Fruit fly (Drosophila melanogaster) whole organism, embryonic: Measurements from ENCODE around the gene CG15530.

Experiments used
- Abd-B ChIP-seq: fragments of 200-800 bp; sonication (Bioruptor generic); optimal IDR thresholded peaks from 2 replicates; lab custom pipeline; 2018; ENCODE audit warnings: missing biosample characterization, mild to moderate bottlenecking, missing genetic modification characterization, moderate library complexity
- CG11085 ChIP-seq: fragments of 200-800 bp; sonication (Bioruptor generic); IDR thresholded peaks from 2 replicates; pipeline ENCODE4 v1.3.6; 2022; ENCODE audit warnings: missing biosample characterization, missing genetic modification characterization
- CG12236 ChIP-seq: fragments of 200-800 bp; sonication (Bioruptor generic); optimal IDR thresholded peaks from 2 replicates; lab custom pipeline; 2016; ENCODE audit warnings: missing biosample characterization, missing genetic modification characterization
- CG12391 ChIP-seq: fragments of 200-800 bp; sonication (Bioruptor generic); optimal IDR thresholded peaks from 3 replicates; lab custom pipeline; 2018; ENCODE audit warnings: missing biosample characterization, mild to moderate bottlenecking, missing genetic modification characterization, moderate library complexity
- CG12659 ChIP-seq: fragments of 200-800 bp; sonication (Bioruptor generic); optimal IDR thresholded peaks from 3 replicates; lab custom pipeline; 2017; ENCODE audit warnings: mild to moderate bottlenecking, missing biosample characterization, missing genetic modification reagents, missing genetic modification characterization
- CG12769 ChIP-seq: fragments of 200-800 bp; sonication (Bioruptor generic); optimal IDR thresholded peaks from 2 replicates; lab custom pipeline; 2019; ENCODE audit warnings: missing biosample characterization, mild to moderate bottlenecking, missing genetic modification characterization, moderate library complexity
- CG13894 ChIP-seq: fragments of 200-800 bp; sonication (Bioruptor generic); optimal IDR thresholded peaks from 3 replicates; lab custom pipeline; 2018; ENCODE audit warnings: missing biosample characterization, mild to moderate bottlenecking, missing genetic modification characterization, moderate library complexity
- CG14050 ChIP-seq: fragments of 200-800 bp; sonication (Bioruptor generic); IDR thresholded peaks from 3 replicates; pipeline ENCODE4 v1.3.6; 2022; ENCODE audit warnings: missing biosample characterization, missing genetic modification characterization
- CG1529 ChIP-seq: fragments of 200-800 bp; sonication (Bioruptor generic); optimal IDR thresholded peaks from 3 replicates; lab custom pipeline; 2018; ENCODE audit warnings: missing biosample characterization, missing genetic modification characterization
- CG1603 ChIP-seq: fragments of 200-800 bp; sonication (Bioruptor generic); optimal IDR thresholded peaks from 2 replicates; lab custom pipeline; 2019; ENCODE audit warnings: missing biosample characterization, mild to moderate bottlenecking, missing genetic modification characterization, moderate library complexity
- CG17361 ChIP-seq: fragments of 200-800 bp; sonication (Bioruptor generic); IDR thresholded peaks from 3 replicates; pipeline ENCODE4 v1.3.6; 2022; ENCODE audit warnings: missing biosample characterization, missing genetic modification characterization
- CG17612 ChIP-seq: fragments of 200-800 bp; sonication (Bioruptor generic); IDR thresholded peaks from 2 replicates; pipeline ENCODE4 v1.3.6; 2022; ENCODE audit warnings: missing biosample characterization, missing genetic modification characterization
- CG17912 ChIP-seq: fragments of 200-800 bp; sonication (Bioruptor generic); optimal IDR thresholded peaks from 2 replicates; lab custom pipeline; 2018; ENCODE audit warnings: missing biosample characterization, mild to moderate bottlenecking, missing genetic modification characterization
- CG1832 ChIP-seq: fragments of 200-800 bp; sonication (Bioruptor generic); optimal IDR thresholded peaks from 2 replicates; lab custom pipeline; 2017; ENCODE audit warnings: missing biosample characterization, mild to moderate bottlenecking, missing genetic modification characterization, inconsistent platforms
- CG18599 ChIP-seq: fragments of 200-800 bp; sonication (Bioruptor generic); optimal IDR thresholded peaks from 3 replicates; lab custom pipeline; 2017; ENCODE audit warnings: missing biosample characterization, missing genetic modification characterization, mild to moderate bottlenecking, moderate library complexity, missing genetic modification reagents
- CG32767 ChIP-seq: fragments of 200-800 bp; sonication (Bioruptor generic); IDR thresholded peaks from 2 replicates; pipeline ENCODE4 v1.3.6; 2022; ENCODE audit warnings: missing biosample characterization, missing genetic modification characterization
- CG34422 ChIP-seq: fragments of 200-800 bp; sonication (Bioruptor generic); IDR thresholded peaks from 3 replicates; pipeline ENCODE4 v1.3.6; 2022; ENCODE audit warnings: missing biosample characterization, missing genetic modification characterization
- CG3995 ChIP-seq: fragments of 200-800 bp; sonication (Bioruptor generic); optimal IDR thresholded peaks from 3 replicates; lab custom pipeline; 2016; ENCODE audit warnings: missing biosample characterization, missing genetic modification characterization
- CG6854 ChIP-seq: fragments of 200-800 bp; sonication (Bioruptor generic); optimal IDR thresholded peaks from 3 replicates; lab custom pipeline; 2017; ENCODE audit warnings: missing biosample characterization, mild to moderate bottlenecking, missing genetic modification characterization
- CTCF ChIP-seq: fragments of 200-800 bp; sonication (Bioruptor generic); optimal IDR thresholded peaks from 2 replicates; lab custom pipeline; 2017; ENCODE audit warnings: missing biosample characterization, mild to moderate bottlenecking, missing genetic modification characterization, moderate library complexity
- Camta ChIP-seq: fragments of 200-800 bp; sonication (Bioruptor generic); optimal IDR thresholded peaks from 2 replicates; lab custom pipeline; 2016; ENCODE audit warnings: missing biosample characterization, missing genetic modification characterization
- Deaf1 ChIP-seq: fragments of 200-800 bp; optimal IDR thresholded peaks from 3 replicates; lab custom pipeline; 2019; ENCODE audit warnings: missing biosample characterization, mild to moderate bottlenecking, missing genetic modification characterization, moderate library complexity
- Dp ChIP-seq: fragments of 200-800 bp; sonication (Bioruptor generic); optimal IDR thresholded peaks from 2 replicates; lab custom pipeline; 2018; ENCODE audit warnings: missing biosample characterization, mild to moderate bottlenecking, missing genetic modification characterization, moderate library complexity
- HLH4C ChIP-seq: fragments of 200-800 bp; sonication (Bioruptor generic); IDR thresholded peaks from 3 replicates; pipeline ENCODE4 v1.3.6; 2022; ENCODE audit warnings: missing biosample characterization, missing genetic modification characterization; ENCODE audit not compliant: partially characterized antibody
- MBD-R2 ChIP-seq: fragments of 200-800 bp; sonication (Bioruptor generic); IDR thresholded peaks from 2 replicates; pipeline ENCODE4 v1.3.6; 2022; ENCODE audit warnings: missing biosample characterization, missing genetic modification characterization
- Ravus ChIP-seq: fragments of 200-800 bp; sonication (Bioruptor generic); IDR thresholded peaks from 2 replicates; pipeline ENCODE4 v1.3.6; 2022; ENCODE audit warnings: missing biosample characterization, missing genetic modification characterization
- Six4 ChIP-seq: fragments of 200-800 bp; sonication (Bioruptor generic); optimal IDR thresholded peaks from 2 replicates; lab custom pipeline; 2016; ENCODE audit warnings: missing biosample characterization, missing genetic modification characterization
- Sox100B ChIP-seq: fragments of 200-800 bp; sonication (Bioruptor generic); optimal IDR thresholded peaks from 3 replicates; lab custom pipeline; 2018; ENCODE audit warnings: missing biosample characterization, mild to moderate bottlenecking, missing genetic modification characterization
- Taf1 ChIP-seq: fragments of 200-800 bp; sonication (Bioruptor generic); IDR thresholded peaks from 2 replicates; pipeline ENCODE4 v1.3.6; 2022; ENCODE audit warnings: missing biosample characterization, missing genetic modification characterization
- Tbp ChIP-seq: fragments of >200 bp; optimal IDR thresholded peaks from 2 replicates; lab custom pipeline; 2018; ENCODE audit warnings: missing biosample characterization, missing genetic modification characterization
- abd-A ChIP-seq: fragments of 200-800 bp; sonication (Bioruptor generic); optimal IDR thresholded peaks from 3 replicates; lab custom pipeline; 2019; ENCODE audit warnings: missing biosample characterization, mild to moderate bottlenecking, missing genetic modification characterization, moderate library complexity
- ase ChIP-seq: fragments of 200-800 bp; sonication (Bioruptor generic); IDR thresholded peaks from 3 replicates; pipeline ENCODE4 v1.3.6; 2022; ENCODE audit warnings: missing biosample characterization, missing genetic modification characterization
- btn ChIP-seq: fragments of 200-800 bp; sonication (Bioruptor generic); optimal IDR thresholded peaks from 2 replicates; lab custom pipeline; 2016; ENCODE audit warnings: missing biosample characterization, missing genetic modification characterization
- cas ChIP-seq: fragments of 200-800 bp; sonication (Bioruptor generic); IDR thresholded peaks from 2 replicates; pipeline ENCODE4 v1.3.6; 2022; ENCODE audit warnings: missing biosample characterization, missing genetic modification characterization
- crol ChIP-seq: fragments of 200-800 bp; sonication (Bioruptor generic); IDR thresholded peaks from 2 replicates; pipeline ENCODE4 v1.3.6; 2022; ENCODE audit warnings: missing biosample characterization, missing genetic modification characterization
- fd96Cb ChIP-seq: fragments of 200-800 bp; sonication (Bioruptor generic); optimal IDR thresholded peaks from 2 replicates; lab custom pipeline; 2018; ENCODE audit warnings: missing biosample characterization, mild to moderate bottlenecking, missing genetic modification characterization, moderate library complexity
- gfzf ChIP-seq: fragments of 200-800 bp; sonication (Bioruptor generic); optimal IDR thresholded peaks from 2 replicates; lab custom pipeline; 2016; ENCODE audit warnings: missing biosample characterization, mild to moderate bottlenecking, missing genetic modification characterization, moderate library complexity
- hkb ChIP-seq, 2 experiments: fragments of 200-800 bp in 1 of 2; fragments of >200 bp in 1 of 2; sonication (Bioruptor generic) in 1 of 2; IDR thresholded peaks in 1 of 2; optimal IDR thresholded peaks in 1 of 2; 2 replicates each; pipeline versions ENCODE4 v1.3.6 to Lab custom; 2017 to 2022; ENCODE audit warnings: missing biosample characterization in 1 of 2, missing genetic modification characterization in 1 of 2
- jing ChIP-seq: fragments of 200-800 bp; sonication (Bioruptor generic); optimal IDR thresholded peaks from 2 replicates; lab custom pipeline; 2018; ENCODE audit warnings: missing biosample characterization, mild to moderate bottlenecking, missing genetic modification characterization
- mam ChIP-seq: fragments of 200-800 bp; sonication (Bioruptor generic); optimal IDR thresholded peaks from 3 replicates; lab custom pipeline; 2016; ENCODE audit warnings: missing biosample characterization, missing genetic modification characterization
- oc ChIP-seq: fragments of 200-800 bp; sonication (Bioruptor generic); optimal IDR thresholded peaks from 2 replicates; lab custom pipeline; 2018; ENCODE audit warnings: missing biosample characterization, mild to moderate bottlenecking, missing genetic modification characterization, moderate library complexity
- onecut ChIP-seq: fragments of 200-800 bp; sonication (Bioruptor generic); IDR thresholded peaks from 2 replicates; pipeline ENCODE4 v1.3.6; 2022; ENCODE audit warnings: missing biosample characterization, missing genetic modification characterization
- sens ChIP-seq: fragments of 200-800 bp; sonication (Bioruptor generic); peaks from one replicate; lab custom pipeline; 2016; ENCODE audit warnings: missing biosample characterization, missing genetic modification characterization
- stc ChIP-seq: fragments of 200-800 bp; sonication (Bioruptor generic); IDR thresholded peaks from 2 replicates; pipeline ENCODE4 v1.3.6; 2022; ENCODE audit warnings: missing biosample characterization, missing genetic modification characterization
- stwl ChIP-seq: fragments of 200-800 bp; sonication (Bioruptor generic); optimal IDR thresholded peaks from 3 replicates; lab custom pipeline; 2018; ENCODE audit warnings: missing biosample characterization, mild to moderate bottlenecking, missing genetic modification characterization, moderate library complexity
- twi ChIP-seq: fragments of 200-800 bp; optimal IDR thresholded peaks from 2 replicates; lab custom pipeline; 2019; ENCODE audit warnings: missing biosample characterization, mild to moderate bottlenecking, missing genetic modification characterization, moderate library complexity
- z ChIP-seq: fragments of 200-800 bp; sonication (Bioruptor generic); IDR thresholded peaks from 3 replicates; pipeline ENCODE4 v1.3.6; 2022; ENCODE audit warnings: missing biosample characterization, missing genetic modification characterization
- zf30C ChIP-seq: fragments of 200-800 bp; sonication (Bioruptor generic); optimal IDR thresholded peaks from 3 replicates; lab custom pipeline; 2018; ENCODE audit warnings: missing biosample characterization, mild to moderate bottlenecking, missing genetic modification characterization

Gene CG15530

DNA sequence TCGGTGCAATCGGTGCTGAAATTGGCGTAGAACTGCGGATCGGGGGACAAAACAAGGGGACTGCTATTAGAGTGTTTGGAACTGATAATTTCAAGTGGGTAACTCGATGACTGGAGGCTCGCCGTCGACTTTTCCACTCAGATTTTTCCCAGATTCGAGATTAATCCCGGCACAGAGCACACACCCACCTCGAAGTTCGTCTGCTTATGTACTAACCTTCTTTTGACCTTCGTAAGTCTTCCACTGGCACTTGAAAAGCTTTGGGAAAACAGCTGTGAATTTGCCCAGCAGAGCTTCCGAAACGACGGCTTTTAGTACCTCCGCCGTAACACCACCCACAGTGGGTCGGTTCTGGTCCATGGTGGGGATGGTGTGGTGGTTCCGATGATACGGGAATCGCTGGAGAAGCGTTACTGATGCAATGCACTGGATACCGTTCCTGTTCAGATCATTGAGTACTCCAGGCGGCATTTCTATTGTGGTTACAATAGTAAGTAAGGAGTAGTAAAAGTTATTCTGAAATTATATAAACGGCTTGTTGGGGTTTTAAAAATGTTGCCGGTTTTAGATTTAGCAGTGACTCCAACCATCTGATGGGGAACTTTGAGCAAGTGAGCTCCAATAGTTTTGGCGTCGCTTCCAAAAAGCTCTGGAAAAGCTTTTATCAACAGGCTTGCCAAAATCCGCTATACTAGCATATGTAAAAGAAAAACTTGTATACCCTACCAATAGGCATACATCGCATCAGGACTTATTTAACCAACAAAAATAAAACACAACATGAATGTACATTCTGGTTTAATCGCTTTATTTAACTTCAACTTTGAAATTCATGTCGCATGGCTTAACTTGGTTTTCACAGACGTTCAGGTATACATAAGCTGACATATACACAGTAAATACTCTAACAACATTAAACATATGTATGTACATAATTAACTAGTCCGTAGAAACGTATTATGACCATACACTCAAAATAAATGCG lies 43.3 kb upstream of the CG15530 start, which contains the start of gene Tpi (continued):
- no peak for TF ChIP-seq stwl
- TF ChIP-seq oc (tag; lab: Kevin White, UChicago) = no peak
- TF ChIP-seq jing (GFP tag; lab: Kevin White, UChicago) = no peak
- no peak for TF ChIP-seq CG12236 (GFP tag; lab: Kevin White, UChicago)
- TF ChIP-seq twi (tag; lab: Kevin White, UChicago) = no peak
- no peak for TF ChIP-seq onecut (GFP tag; lab: Robert Waterston, UW)
- TF ChIP-seq CG14050 (GFP tag; lab: Robert Waterston, UW) = no peak
- TF ChIP-seq stc (GFP tag; lab: Robert Waterston, UW) = no peak
- no peak for TF ChIP-seq CG12391 (tag; lab: Kevin White, UChicago)
- TF ChIP-seq CG32767 = no peak
- no peak for TF ChIP-seq HLH4C (GFP tag; lab: Robert Waterston, UW)
- TF ChIP-seq CG3995 (GFP tag; lab: Kevin White, UChicago) = no peak
- peak; percentile 26 for TF ChIP-seq CG12659
- no peak for TF ChIP-seq CG6854 (GFP tag; lab: Kevin White, UChicago)

DNA sequence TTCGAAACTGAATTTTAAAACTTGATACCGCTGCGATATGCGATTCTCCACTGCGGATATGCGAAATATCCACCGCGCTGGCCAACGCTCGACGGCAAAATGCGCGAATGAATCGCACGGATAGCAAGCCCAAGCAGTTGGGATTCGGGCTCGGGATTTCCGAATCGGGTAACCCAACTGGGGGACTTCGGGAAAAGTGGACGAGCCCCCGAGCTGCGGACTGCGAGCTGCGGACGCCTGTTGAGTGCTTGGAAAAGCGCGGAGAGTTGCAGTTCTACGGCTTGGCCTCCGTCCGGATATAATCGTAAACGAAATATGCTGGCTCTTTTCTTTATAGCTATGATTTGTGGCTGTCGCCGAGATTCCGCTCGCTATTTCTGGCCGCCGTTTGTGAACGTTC lies 28.2 kb upstream of the CG15530 start, which contains the start of gene AdoR:
AdoR (minus strand) TSS at position 101 of the 400 bp plus-strand sequence.
- no peak for TF ChIP-seq CG11085 (GFP tag; lab: Robert Waterston, UW)
- no peak for TF ChIP-seq mam (GFP tag; lab: Kevin White, UChicago)
- TF ChIP-seq Tbp (GFP tag; lab: Kevin White, UChicago) = no peak
- no peak for TF ChIP-seq CG34422 (GFP tag; lab: Robert Waterston, UW)
- peak; percentile 49 for TF ChIP-seq CG13894 (tag; lab: Kevin White, UChicago)
- no peak for TF ChIP-seq CG1529 (GFP tag; lab: Kevin White, UChicago)
- TF ChIP-seq Six4 = no peak
- TF ChIP-seq Deaf1 (tag; lab: Kevin White, UChicago) = peak; percentile 83
- TF ChIP-seq btn (GFP tag; lab: Kevin White, UChicago) = no peak
- TF ChIP-seq CG12769 (tag; lab: Kevin White, UChicago) = peak; percentile 7
- TF ChIP-seq Taf1 (GFP tag; lab: Robert Waterston, UW) = no peak
- TF ChIP-seq crol = no peak
- TF ChIP-seq hkb (optimal IDR thresholded peaks at IDR 0.05; lab: Kevin White, UChicago) = no peak
- no peak for TF ChIP-seq hkb (GFP tag; IDR thresholded peaks at IDR 0.05; lab: Robert Waterston, UW)
- no peak for TF ChIP-seq CG17912 (GFP tag; lab: Kevin White, UChicago)
- TF ChIP-seq, all 482 proteins: peak for 3

DNA sequence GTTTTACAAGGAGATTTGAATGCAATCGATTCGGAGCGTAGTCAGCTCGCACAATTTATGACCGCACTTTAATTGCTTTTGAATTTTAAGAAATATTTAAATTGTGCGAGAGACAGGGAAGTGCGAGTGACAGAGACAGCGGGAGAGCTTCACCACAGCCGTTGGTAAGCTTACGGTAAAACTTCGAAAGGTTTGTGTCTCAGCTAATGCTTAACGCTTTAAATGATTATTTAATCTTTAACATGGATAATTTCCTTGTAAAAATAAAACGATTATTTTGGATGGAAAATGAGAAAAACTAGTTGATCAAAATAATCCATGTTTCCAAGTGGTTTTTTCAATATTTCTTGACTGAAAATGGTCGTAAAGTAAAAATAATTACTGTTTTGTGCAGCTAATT lies 27.1 kb upstream of the CG15530 start:
- TF ChIP-seq zf30C (GFP tag; lab: Kevin White, UChicago) (no peak), Ravus (no peak), cas (GFP tag; lab: Robert Waterston, UW) (no peak), sens (GFP tag; lab: Kevin White, UChicago) (peak; percentile 17), CG17612 (GFP tag; lab: Robert Waterston, UW) (no peak), abd-A (tag; lab: Kevin White, UChicago) (no peak), Dp (peak; percentile 6), CG18599 (GFP tag; lab: Kevin White, UChicago) (no peak), CG1603 (no peak), ase (GFP tag; lab: Robert Waterston, UW) (no peak), CTCF (peak; percentile 50), Camta (GFP tag; lab: Kevin White, UChicago) (no peak), Sox100B (GFP tag; lab: Kevin White, UChicago) (no peak), CG17361 (GFP tag; lab: Robert Waterston, UW) (no peak), fd96Cb (no peak), gfzf (GFP tag; lab: Kevin White, UChicago) (peak; percentile 43), CG1832 (GFP tag; lab: Kevin White, UChicago) (no peak), MBD-R2 (GFP tag; lab: Robert Waterston, UW) (no peak), Abd-B (GFP tag; lab: Kevin White, UChicago) (no peak), z (GFP tag; lab: Robert Waterston, UW) (no peak)
